Fruit fly (Drosophila melanogaster): ENCODE results near the gene CG31415.

The CG31415 gene

DNA sequence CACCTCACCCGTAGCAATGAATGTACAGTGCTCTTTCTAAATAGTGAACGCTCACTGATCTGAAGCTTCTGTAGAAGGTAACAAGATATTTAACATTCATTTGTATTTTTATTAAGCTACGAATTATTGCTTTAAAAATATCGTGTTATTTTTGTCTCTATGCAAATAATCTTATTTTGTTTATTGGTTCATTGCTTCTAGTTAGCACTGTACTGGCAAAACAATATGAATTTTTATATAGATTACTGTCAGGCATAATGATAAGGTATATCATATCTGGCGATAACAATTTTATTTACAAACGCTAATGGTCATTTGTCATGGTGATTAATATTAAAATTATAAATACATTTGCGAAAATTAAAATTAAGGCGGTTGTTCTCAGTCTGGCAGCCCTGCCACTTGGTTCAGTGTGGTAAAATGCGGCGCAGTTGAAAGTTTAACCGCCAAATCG lies 28.2 kb downstream of the CG31415 start, which contains the start of gene CG9471 (continued):
- TF ChIP-seq luna (GFP tag; optimal IDR thresholded peaks at IDR 0.05) = peak; percentile 72
- TF ChIP-seq lmd (GFP tag; IDR thresholded peaks at IDR 0.05) = peak; percentile 92
- TF ChIP-seq CG8765 (GFP tag; IDR thresholded peaks at IDR 0.05) = peak; percentile 70; the same call in 1 of the 2 replicates
- peak; percentile 84 for TF ChIP-seq CG11723 (GFP tag; optimal IDR thresholded peaks at IDR 0.05)
- peak; percentile 98 for TF ChIP-seq sens (GFP tag)

DNA sequence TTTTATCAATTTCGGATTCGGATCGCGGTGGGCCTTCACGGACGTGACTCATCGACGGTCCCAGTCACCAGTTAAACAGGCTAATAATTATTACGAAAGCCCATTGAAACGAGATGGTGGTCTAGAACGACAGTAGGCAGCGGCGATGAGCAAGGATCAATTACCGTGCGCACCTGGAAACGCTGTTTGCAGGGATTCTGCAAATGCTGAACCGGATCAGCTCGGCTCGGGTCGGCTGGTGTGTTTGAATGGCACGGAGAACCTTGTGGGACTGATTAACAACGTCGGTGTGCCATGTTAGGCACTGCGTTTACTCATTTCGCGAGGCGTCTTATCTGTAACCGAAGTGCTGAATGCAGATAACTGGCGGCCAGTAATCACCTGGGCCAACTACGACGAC lies 30.8 kb downstream of the CG31415 start, which contains the start of gene Whamy:
Gene Whamy, minus strand, starts transcription at position 273 of the 400 bp plus-strand sequence.
- TF ChIP-seq Dfd (GFP tag; optimal IDR thresholded peaks at IDR 0.05) (no peak), CG11723 (GFP tag; optimal IDR thresholded peaks at IDR 0.05) (no peak), chinmo (GFP tag; IDR thresholded peaks at IDR 0.05; ENCODE audit: partially characterized antibody) (0 out of 4 replicates have a peak, but pooled peaks have one; percentile 33), CG7928 (GFP tag; optimal IDR thresholded peaks at IDR 0.05) (no peak), CG9437 (GFP tag; optimal IDR thresholded peaks at IDR 0.05) (no peak), Rx (GFP tag; IDR thresholded peaks at IDR 0.05) (no peak), CG13296 (GFP tag; optimal IDR thresholded peaks at IDR 0.05) (peak; percentile 5), CG10543 (GFP tag; optimal IDR thresholded peaks at IDR 0.05) (peak; percentile 73), Pdp1 (GFP tag; optimal IDR thresholded peaks at IDR 0.05) (peak in 1 of 2 experiments; percentile 9), mirr (GFP tag; optimal IDR thresholded peaks at IDR 0.05) (peak; percentile 77), HmgZ (tag; optimal IDR thresholded peaks at IDR 0.05) (peak; percentile 21), lab (GFP tag; optimal IDR thresholded peaks at IDR 0.05) (peak; percentile 66), Hr78 (GFP tag; optimal IDR thresholded peaks at IDR 0.05) (no peak), ftz-f1 (GFP tag; optimal IDR thresholded peaks at IDR 0.05) (peak; percentile 49), ATbp (GFP tag; optimal IDR thresholded peaks at IDR 0.05) (no peak), exex (tag; optimal IDR thresholded peaks at IDR 0.05) (peak; percentile 74), nerfin-1 (tag; optimal IDR thresholded peaks at IDR 0.05) (no peak), CG34376 (GFP tag; optimal IDR thresholded peaks at IDR 0.05) (peak; percentile 76), Poxn (GFP tag; IDR thresholded peaks at IDR 0.05) (no peak), H2.0 (GFP tag; IDR thresholded peaks at IDR 0.05) (no peak), CG12769 (tag; optimal IDR thresholded peaks at IDR 0.05) (peak; percentile 11), CG17829 (tag; optimal IDR thresholded peaks at IDR 0.05) (no peak), Vsx1 (GFP tag; optimal IDR thresholded peaks at IDR 0.05) (peak; percentile 25), hth (optimal IDR thresholded peaks at IDR 0.05) (no peak), prd (optimal IDR thresholded peaks at IDR 0.05) (no peak), prd (GFP tag; IDR thresholded peaks at IDR 0.05) (no peak), Hmr (GFP tag; optimal IDR thresholded peaks at IDR 0.05) (peak; percentile 20), grn (GFP tag; optimal IDR thresholded peaks at IDR 0.05) (peak; percentile 62), CG7357 (GFP tag; IDR thresholded peaks at IDR 0.05) (no peak), Adf1 (GFP tag; IDR thresholded peaks at IDR 0.05) (no peak), sug (tag; optimal IDR thresholded peaks at IDR 0.05) (peak; percentile 75), Xbp1 (GFP tag; optimal IDR thresholded peaks at IDR 0.05) (no peak), Deaf1 (tag; optimal IDR thresholded peaks at IDR 0.05) (peak; percentile 82), mld (GFP tag; IDR thresholded peaks at IDR 0.05; ENCODE audit: partially characterized antibody) (no peak), CG18599 (GFP tag; optimal IDR thresholded peaks at IDR 0.05) (peak; percentile 36), gce (GFP tag; IDR thresholded peaks at IDR 0.05) (no peak), kay (GFP tag; optimal IDR thresholded peaks at IDR 0.05) (peak; percentile 44), Med (GFP tag) (peak; percentile 70), CG1792 (GFP tag; optimal IDR thresholded peaks at IDR 0.05) (no peak), lilli (GFP tag; optimal IDR thresholded peaks at IDR 0.05) (no peak), CG17612 (GFP tag; IDR thresholded peaks at IDR 0.05) (no peak)
